Worm (Caenorhabditis elegans) whole organism, young adult: ENCODE results near the gene F49C5.3.

ENCODE experiments used
- B0035.1 ChIP-seq: sonication (generic microtip); optimal IDR thresholded peaks from 2 replicates; lab custom pipeline; 2016; ENCODE audit warnings: missing genetic modification characterization, mild to moderate bottlenecking, missing compliant biosample characterization, missing genotype, missing genetic modification reagents
- F22D6.2 ChIP-seq: sonication (generic microtip); optimal IDR thresholded peaks from 2 replicates; lab custom pipeline; 2016; ENCODE audit warnings: mild to moderate bottlenecking, missing genetic modification characterization, missing compliant biosample characterization
- F23B12.7 ChIP-seq: sonication (generic microtip); optimal IDR thresholded peaks from 2 replicates; lab custom pipeline; 2017; ENCODE audit warnings: missing genetic modification characterization, mild to moderate bottlenecking, missing compliant biosample characterization, antibody characterized with exemption, moderate library complexity; ENCODE audit not compliant: insufficient read depth
- F39B2.1 ChIP-seq: fragments of 200-800 bp; sonication (Bioruptor generic); IDR thresholded peaks from 2 replicates; pipeline ENCODE4 v1.3.6; 2022; ENCODE audit warnings: missing genetic modification reagents, missing genetic modification characterization, missing compliant biosample characterization
- F57A8.1 ChIP-seq: fragments of 200-800 bp; sonication (Bioruptor generic); optimal IDR thresholded peaks from 2 replicates; lab custom pipeline; 2018; ENCODE audit warnings: mild to moderate bottlenecking, missing genetic modification characterization, moderate library complexity, missing compliant biosample characterization
- F57C9.4 ChIP-seq: sonication (generic microtip); optimal IDR thresholded peaks from 2 replicates; lab custom pipeline; 2017; ENCODE audit warnings: mild to moderate bottlenecking, missing genetic modification characterization, missing compliant biosample characterization
- K11D2.4 ChIP-seq: fragments of 200-800 bp; sonication (Bioruptor generic); IDR thresholded peaks from 2 replicates; pipeline ENCODE4 v1.3.6; 2022; ENCODE audit warnings: missing genetic modification reagents, missing genetic modification characterization, missing compliant biosample characterization
- T07F8.4 ChIP-seq: sonication (generic microtip); optimal IDR thresholded peaks from 2 replicates; lab custom pipeline; 2016; ENCODE audit warnings: mild to moderate bottlenecking, missing genetic modification characterization, moderate library complexity, missing compliant biosample characterization
- Y53G8AR.9 ChIP-seq: fragments of 200-800 bp; sonication (Bioruptor generic); conservative IDR thresholded peaks from 2 replicates; pipeline ENCODE4 v1.3.6; 2022; ENCODE audit warnings: missing genetic modification reagents, missing genetic modification characterization, missing compliant biosample characterization
- Y67H2A.10 ChIP-seq: fragments of 200-800 bp; sonication (Bioruptor generic); conservative IDR thresholded peaks from 2 replicates; pipeline ENCODE4 v1.3.6; 2022; ENCODE audit warnings: missing genetic modification reagents, missing genetic modification characterization, missing compliant biosample characterization
- Y95B8A.8 ChIP-seq: fragments of 200-800 bp; sonication (Bioruptor generic); IDR thresholded peaks from 2 replicates; pipeline ENCODE4 v1.3.6; 2022; ENCODE audit warnings: missing genetic modification reagents, missing genetic modification characterization, missing compliant biosample characterization
- ZK185.1 ChIP-seq: sonication (generic microtip); optimal IDR thresholded peaks from 2 replicates; lab custom pipeline; 2016; ENCODE audit warnings: mild to moderate bottlenecking, missing genetic modification characterization, missing compliant biosample characterization; ENCODE audit not compliant: poor library complexity, severe bottlenecking
- ama-1 ChIP-seq, 3 experiments: fragments of 150-350 bp in 1 of 3; sonication (generic microtip) in 2 of 3; optimal IDR thresholded peaks; 2 replicates each; lab custom pipeline; 2014 to 2018; ENCODE audit warnings: missing biosample characterization in 2 of 3, missing genetic modification characterization in 2 of 3, missing genetic modification reagents in 2 of 3
- aptf-3 ChIP-seq: fragments of 200-800 bp; sonication (Bioruptor generic); IDR thresholded peaks from 2 replicates; pipeline ENCODE4 v1.3.6; 2022; ENCODE audit warnings: missing genetic modification characterization, missing compliant biosample characterization
- atf-7 ChIP-seq: sonication (generic microtip); optimal IDR thresholded peaks from 2 replicates; lab custom pipeline; 2017; ENCODE audit warnings: mild to moderate bottlenecking, missing genetic modification characterization, missing compliant biosample characterization
- attf-3 ChIP-seq: fragments of 200-800 bp; sonication (Bioruptor generic); conservative IDR thresholded peaks from 2 replicates; pipeline ENCODE4 v1.3.6; 2022; ENCODE audit warnings: missing genetic modification reagents, missing genetic modification characterization, missing compliant biosample characterization
- attf-5 ChIP-seq: fragments of 200-800 bp; sonication (Bioruptor generic); optimal IDR thresholded peaks from 2 replicates; lab custom pipeline; 2018; ENCODE audit warnings: mild to moderate bottlenecking, missing genetic modification characterization, missing compliant biosample characterization
- cebp-2 ChIP-seq: fragments of 200-800 bp; sonication (Bioruptor generic); IDR thresholded peaks from 2 replicates; pipeline ENCODE4 v1.3.6; 2022; ENCODE audit warnings: missing genetic modification characterization, missing compliant biosample characterization
- ceh-100 ChIP-seq: fragments of 200-800 bp; sonication (Bioruptor generic); IDR thresholded peaks from 2 replicates; pipeline ENCODE4 v1.3.6; 2022; ENCODE audit warnings: missing genetic modification reagents, missing genetic modification characterization, missing compliant biosample characterization
- die-1 ChIP-seq: sonication (generic microtip); optimal IDR thresholded peaks from 2 replicates; lab custom pipeline; 2016; ENCODE audit warnings: missing genotype, mild to moderate bottlenecking, missing genetic modification characterization, missing compliant biosample characterization
- dpff-1 ChIP-seq: sonication (generic microtip); optimal IDR thresholded peaks from 2 replicates; lab custom pipeline; 2017; ENCODE audit warnings: mild to moderate bottlenecking, missing genetic modification characterization, missing compliant biosample characterization
- dpl-1 ChIP-seq: fragments of 150-350 bp; optimal IDR thresholded peaks from 2 replicates; lab custom pipeline; 2014; ENCODE audit warnings: missing biosample characterization, missing genetic modification reagents, missing genetic modification characterization
- egl-18 ChIP-seq: fragments of 200-800 bp; sonication (Bioruptor generic); IDR thresholded peaks from 2 replicates; pipeline ENCODE4 v1.3.6; 2022; ENCODE audit warnings: missing genetic modification reagents, missing genetic modification characterization, missing compliant biosample characterization
- ets-4 ChIP-seq: fragments of 200-800 bp; sonication (Bioruptor generic); optimal IDR thresholded peaks from 2 replicates; lab custom pipeline; 2018; ENCODE audit warnings: mild to moderate bottlenecking, missing genetic modification characterization, missing compliant biosample characterization
- hlh-26 ChIP-seq: fragments of 200-800 bp; sonication (Bioruptor generic); conservative IDR thresholded peaks from 2 replicates; pipeline ENCODE4 v1.3.6; 2022; ENCODE audit warnings: missing genetic modification reagents, missing genetic modification characterization, missing compliant biosample characterization
- hmg-20 ChIP-seq: fragments of 200-800 bp; sonication (Bioruptor generic); IDR thresholded peaks from 2 replicates; pipeline ENCODE4 v1.3.6; 2022; ENCODE audit warnings: missing genetic modification reagents, missing genetic modification characterization, missing compliant biosample characterization
- hsf-1 ChIP-seq: fragments of 200-800 bp; sonication (Bioruptor generic); IDR thresholded peaks from 2 replicates; pipeline ENCODE4 v1.3.6; 2022; ENCODE audit warnings: missing genetic modification reagents, missing genetic modification characterization, missing compliant biosample characterization
- lin-26 ChIP-seq: fragments of 200-800 bp; sonication (Bioruptor generic); IDR thresholded peaks from 2 replicates; pipeline ENCODE4 v1.3.6; 2022; ENCODE audit warnings: missing genetic modification reagents, missing genetic modification characterization, missing compliant biosample characterization
- lsl-1 ChIP-seq: fragments of 200-800 bp; sonication (Bioruptor generic); optimal IDR thresholded peaks from 2 replicates; lab custom pipeline; 2018; ENCODE audit warnings: mild to moderate bottlenecking, missing genetic modification characterization, moderate library complexity, missing compliant biosample characterization
- lsy-27 ChIP-seq: sonication (generic microtip); optimal IDR thresholded peaks from 2 replicates; lab custom pipeline; 2017; ENCODE audit warnings: missing genetic modification characterization, mild to moderate bottlenecking, missing compliant biosample characterization, antibody characterized with exemption, missing genotype, borderline replicate concordance; ENCODE audit not compliant: insufficient read depth
- madf-6 ChIP-seq: fragments of 200-800 bp; sonication (Bioruptor generic); IDR thresholded peaks from 2 replicates; pipeline ENCODE4 v1.3.6; 2022; ENCODE audit warnings: missing genetic modification reagents, missing genetic modification characterization, missing compliant biosample characterization
- madf-8 ChIP-seq: fragments of 200-800 bp; sonication (Bioruptor generic); conservative IDR thresholded peaks from 2 replicates; pipeline ENCODE4 v1.3.6; 2022; ENCODE audit warnings: missing genetic modification reagents, missing genetic modification characterization, missing compliant biosample characterization
- mcd-1 ChIP-seq: fragments of 200-800 bp; sonication (Bioruptor generic); IDR thresholded peaks from 2 replicates; pipeline ENCODE4 v1.3.6; 2022; ENCODE audit warnings: missing genetic modification reagents, missing genetic modification characterization, missing compliant biosample characterization
- nfya-2 ChIP-seq: fragments of 200-800 bp; sonication (Bioruptor generic); IDR thresholded peaks from 2 replicates; pipeline ENCODE4 v1.3.6; 2022; ENCODE audit warnings: missing genetic modification reagents, missing genetic modification characterization, missing compliant biosample characterization
- nfyb-1 ChIP-seq: fragments of 200-800 bp; sonication (Bioruptor generic); IDR thresholded peaks from 2 replicates; pipeline ENCODE4 v1.3.6; 2022; ENCODE audit warnings: missing genetic modification reagents, missing genetic modification characterization, missing compliant biosample characterization
- nhr-179 ChIP-seq: sonication (generic microtip); optimal IDR thresholded peaks from 2 replicates; lab custom pipeline; 2016; ENCODE audit warnings: mild to moderate bottlenecking, missing genetic modification characterization, missing compliant biosample characterization
- nhr-27 ChIP-seq: fragments of 200-800 bp; sonication (Bioruptor generic); optimal IDR thresholded peaks from 2 replicates; lab custom pipeline; 2018; ENCODE audit warnings: mild to moderate bottlenecking, missing genetic modification characterization, moderate library complexity, missing compliant biosample characterization
- nhr-80 ChIP-seq: sonication (generic microtip); optimal IDR thresholded peaks from 2 replicates; lab custom pipeline; 2016; ENCODE audit warnings: missing genetic modification characterization, missing compliant biosample characterization
- pbrm-1 ChIP-seq: fragments of 200-800 bp; sonication (Bioruptor generic); IDR thresholded peaks from 2 replicates; pipeline ENCODE4 v1.3.6; 2022; ENCODE audit warnings: missing genetic modification reagents, missing genetic modification characterization, missing compliant biosample characterization
- pha-4 ChIP-seq: fragments of 150-350 bp; sonication (generic microtip); optimal IDR thresholded peaks from 2 replicates; lab custom pipeline; 2014; ENCODE audit warnings: missing biosample characterization, missing genetic modification reagents, missing genetic modification characterization
- rpc-1 ChIP-seq, 2 experiments: fragments of 150-350 bp in 1 of 2; sonication (generic microtip) in 1 of 2; optimal IDR thresholded peaks; 2 replicates each; lab custom pipeline; 2014 to 2018; ENCODE audit warnings: missing biosample characterization in 1 of 2, missing genetic modification characterization in 1 of 2, missing genetic modification reagents in 1 of 2, missing genotype in 1 of 2
- sptf-2 ChIP-seq: fragments of 200-800 bp; sonication (Bioruptor generic); optimal IDR thresholded peaks from 2 replicates; lab custom pipeline; 2018; ENCODE audit warnings: mild to moderate bottlenecking, missing genetic modification characterization, missing compliant biosample characterization
- xnd-1 ChIP-seq: sonication (generic microtip); optimal IDR thresholded peaks from 2 replicates; lab custom pipeline; 2016; ENCODE audit warnings: missing genotype, missing genetic modification reagents, missing genetic modification characterization, missing compliant biosample characterization
- zim-3 ChIP-seq: sonication (generic microtip); optimal IDR thresholded peaks from 2 replicates; lab custom pipeline; 2017; ENCODE audit warnings: mild to moderate bottlenecking, missing genetic modification characterization, moderate library complexity, missing compliant biosample characterization
- ztf-22 ChIP-seq: fragments of 200-800 bp; sonication (Bioruptor generic); optimal IDR thresholded peaks from 2 replicates; lab custom pipeline; 2018; ENCODE audit warnings: mild to moderate bottlenecking, missing genetic modification characterization, moderate library complexity, missing compliant biosample characterization
- ztf-25 ChIP-seq: fragments of 200-800 bp; sonication (Bioruptor generic); IDR thresholded peaks from 2 replicates; pipeline ENCODE4 v1.3.6; 2022; ENCODE audit warnings: missing genetic modification reagents, missing genetic modification characterization, missing compliant biosample characterization
- ztf-26 ChIP-seq: sonication (generic microtip); optimal IDR thresholded peaks from 2 replicates; lab custom pipeline; 2017; ENCODE audit warnings: missing genetic modification characterization, missing compliant biosample characterization
- ztf-28 ChIP-seq: fragments of 200-800 bp; sonication (Bioruptor generic); IDR thresholded peaks from 2 replicates; pipeline ENCODE4 v1.3.6; 2022; ENCODE audit warnings: missing genetic modification reagents, missing genetic modification characterization, missing compliant biosample characterization
- ztf-6 ChIP-seq: fragments of 200-800 bp; sonication (Bioruptor generic); IDR thresholded peaks from 2 replicates; pipeline ENCODE4 v1.3.6; 2022; ENCODE audit warnings: missing genetic modification reagents, missing genetic modification characterization, missing compliant biosample characterization

Gene F49C5.3

ce11 chrII:12542594-12542997 lies 6.3 kb downstream of the F49C5.3 start:
- TF ChIP-seq Y67H2A.10 (GFP tag; lab: Robert Waterston, UW) (no peak), T07F8.4 (tag; lab: Kevin White, UChicago) (no peak), nhr-179 (tag; lab: Kevin White, UChicago) (no peak), rpc-1 (optimal IDR thresholded peaks at IDR 0.05; lab: Kevin White, UChicago) (peak; percentile 62), rpc-1 (tag; optimal IDR thresholded peaks at IDR 0.05; lab: Kevin White, UChicago) (peak; percentile 84), dpl-1 (GFP tag; lab: Kevin White, UChicago) (no peak), Y53G8AR.9 (no peak), F23B12.7 (tag; lab: Kevin White, UChicago) (no peak), atf-7 (peak; percentile 20), nhr-80 (tag; lab: Kevin White, UChicago) (peak; percentile 39), ama-1 (optimal IDR thresholded peaks at IDR 0.05; lab: Kevin White, UChicago) (no peak), ama-1 (GFP tag; optimal IDR thresholded peaks at IDR 0.05; lab: Kevin White, UChicago) (no peak), pbrm-1 (GFP tag; lab: Robert Waterston, UW) (no peak), ZK185.1 (tag; lab: Kevin White, UChicago) (peak; percentile 48), mcd-1 (GFP tag; lab: Robert Waterston, UW) (no peak), xnd-1 (no peak), ztf-26 (tag; lab: Kevin White, UChicago) (no peak), madf-6 (peak; percentile 41), lsy-27 (tag; lab: Kevin White, UChicago) (no peak), zim-3 (tag; lab: Kevin White, UChicago) (peak; percentile 35), nfya-2 (no peak), hsf-1 (no peak), K11D2.4 (GFP tag; lab: Robert Waterston, UW) (no peak), ztf-6 (GFP tag; lab: Robert Waterston, UW) (no peak), aptf-3 (no peak), Y95B8A.8 (GFP tag; lab: Robert Waterston, UW) (no peak), ztf-28 (GFP tag; lab: Robert Waterston, UW) (no peak), F57C9.4 (tag; lab: Kevin White, UChicago) (no peak), F57A8.1 (GFP tag; lab: Kevin White, UChicago) (peak; percentile 56), attf-5 (no peak), ceh-100 (GFP tag; lab: Robert Waterston, UW) (0 out of 2 replicates have a peak, but pooled peaks have one; percentile 24), die-1 (tag; lab: Kevin White, UChicago) (peak; percentile 69), lsl-1 (no peak), hlh-26 (no peak), ztf-25 (peak; percentile 36; the same call in 1 of the 2 replicates), B0035.1 (tag; lab: Kevin White, UChicago) (no peak), F39B2.1 (GFP tag; lab: Robert Waterston, UW) (no peak), sptf-2 (GFP tag; lab: Kevin White, UChicago) (no peak), nfyb-1 (GFP tag; lab: Robert Waterston, UW) (peak; percentile 72), cebp-2 (0 out of 2 replicates have a peak, but pooled peaks have one; percentile 21), pha-4 (tag; lab: Kevin White, UChicago) (no peak), ztf-22 (GFP tag; lab: Kevin White, UChicago) (no peak), lin-26 (GFP tag; lab: Robert Waterston, UW) (peak; percentile 90), madf-8 (GFP tag; lab: Robert Waterston, UW) (no peak), hmg-20 (GFP tag; lab: Robert Waterston, UW) (no peak), ets-4 (GFP tag; lab: Kevin White, UChicago) (no peak), nhr-27 (tag; lab: Kevin White, UChicago) (no peak), F22D6.2 (no peak), egl-18 (GFP tag; lab: Robert Waterston, UW) (no peak), attf-3 (GFP tag; lab: Robert Waterston, UW) (no peak), dpff-1 (no peak)
